Worm (Caenorhabditis elegans): ENCODE data around the gene dct-19.

The dct-19 gene

DNA sequence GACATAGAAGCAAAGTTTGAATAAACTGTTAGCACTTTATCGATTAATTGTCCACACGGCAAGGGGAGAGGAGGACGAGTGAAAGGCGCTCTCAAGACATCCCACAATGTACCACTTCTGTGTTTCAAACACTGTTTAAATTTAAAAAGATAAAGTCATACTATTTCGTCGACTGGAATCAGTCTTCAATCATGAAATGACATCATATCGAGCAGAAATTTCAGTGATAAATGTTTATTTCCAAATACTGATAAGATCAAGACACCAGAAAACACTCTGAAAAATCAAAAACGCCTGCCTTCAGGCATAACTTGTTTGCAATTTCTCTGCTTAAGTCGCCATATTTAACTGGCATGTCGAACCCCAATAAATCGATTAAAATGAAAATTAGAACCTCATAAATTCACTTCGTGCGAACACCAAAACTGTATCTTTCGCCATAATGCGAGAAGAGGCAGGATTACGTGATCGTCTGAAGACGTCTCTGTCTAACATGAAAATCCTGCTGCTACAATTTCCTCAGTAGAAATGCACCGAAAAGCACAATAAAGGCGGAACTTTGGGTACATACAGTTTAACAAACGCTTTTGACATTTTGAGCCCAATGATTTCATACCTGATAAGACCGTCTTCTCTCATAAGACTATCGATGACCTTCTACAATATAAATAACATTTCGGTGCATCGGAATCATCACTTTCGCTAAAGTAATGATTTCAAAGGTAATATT, 35.7 kb downstream of the dct-19 start, which contains the start of gene K10D11.2:
Gene K10D11.2, plus strand, starts transcription at position 680 of the 730 bp plus-strand sequence.
- TF ChIP-seq ztf-29 (GFP tag; IDR thresholded peaks at IDR 0.05) (no peak), med-1 (GFP tag; optimal IDR thresholded peaks at IDR 0.05; ENCODE audit: insufficient read depth) (no peak), tab-1 (GFP tag; IDR thresholded peaks at IDR 0.05) (no peak), flt-1 (GFP tag; IDR thresholded peaks at IDR 0.05) (no peak)

DNA sequence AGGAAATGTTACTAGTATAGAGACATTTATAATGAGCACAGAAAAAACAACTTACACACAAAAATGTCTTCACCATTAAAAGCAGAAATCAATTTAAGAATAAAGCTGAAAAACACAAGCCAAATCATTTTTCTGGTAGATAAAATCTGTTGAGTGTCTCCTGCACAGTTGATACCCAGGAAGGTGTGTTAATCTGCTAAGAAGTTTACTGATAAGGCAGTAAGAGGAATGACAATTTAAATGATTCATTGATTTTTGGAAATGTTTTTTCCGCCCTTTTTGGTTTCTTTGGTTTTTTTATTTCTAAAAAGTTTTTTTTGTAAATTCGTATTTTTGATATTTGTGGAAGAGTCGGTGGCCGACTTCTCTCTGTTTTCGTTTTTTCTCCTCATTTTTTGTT, 43.2 kb downstream of the dct-19 start, which contains the start of gene K10D11.3:
Gene K10D11.3, minus strand, starts transcription at position 174 of the 400 bp plus-strand sequence.
- TF ChIP-seq T22C8.4 (GFP tag; IDR thresholded peaks at IDR 0.05) (no peak), flt-1 (GFP tag; IDR thresholded peaks at IDR 0.05) (no peak), ztf-29 (GFP tag; IDR thresholded peaks at IDR 0.05) (no peak), ref-1 (GFP tag; conservative IDR thresholded peaks at IDR 0.05) (no peak), ztf-23 (GFP tag; IDR thresholded peaks at IDR 0.05) (no peak), cog-1 (tag; optimal IDR thresholded peaks at IDR 0.05) (no peak), tab-1 (GFP tag; IDR thresholded peaks at IDR 0.05) (no peak), med-1 (GFP tag; optimal IDR thresholded peaks at IDR 0.05; ENCODE audit: insufficient read depth) (no peak), klf-2 (GFP tag; conservative IDR thresholded peaks at IDR 0.05) (no peak)

- TF ChIP-seq tab-1 (GFP tag; IDR thresholded peaks at IDR 0.05) (no peak), ref-1 (GFP tag; conservative IDR thresholded peaks at IDR 0.05) (no peak), med-1 (GFP tag; optimal IDR thresholded peaks at IDR 0.05; ENCODE audit: insufficient read depth) (no peak), ztf-23 (GFP tag; IDR thresholded peaks at IDR 0.05) (no peak), flt-1 (GFP tag; IDR thresholded peaks at IDR 0.05) (no peak), T22C8.4 (GFP tag; IDR thresholded peaks at IDR 0.05) (no peak), cog-1 (tag; optimal IDR thresholded peaks at IDR 0.05) (no peak), klf-2 (GFP tag; conservative IDR thresholded peaks at IDR 0.05) (no peak), ztf-29 (GFP tag; IDR thresholded peaks at IDR 0.05) (no peak)
Observed at ce11 chrIV:12989355-12989754, 46.6 kb downstream of the dct-19 start, which contains the start of gene K10D11.6. TSS of gene K10D11.6 (minus strand) at chrIV:12989455.

- no peak for TF ChIP-seq ztf-23 (GFP tag; IDR thresholded peaks at IDR 0.05)
- no peak for TF ChIP-seq T22C8.4 (GFP tag; IDR thresholded peaks at IDR 0.05)
- no peak for TF ChIP-seq ztf-29 (GFP tag; IDR thresholded peaks at IDR 0.05)
- no peak for TF ChIP-seq ref-1 (GFP tag; conservative IDR thresholded peaks at IDR 0.05)
- TF ChIP-seq klf-2 (GFP tag; conservative IDR thresholded peaks at IDR 0.05), result no peak
- TF ChIP-seq med-1 (GFP tag; optimal IDR thresholded peaks at IDR 0.05; ENCODE audit: insufficient read depth), result no peak
- TF ChIP-seq tab-1 (GFP tag; IDR thresholded peaks at IDR 0.05), result no peak
- TF ChIP-seq flt-1 (GFP tag; IDR thresholded peaks at IDR 0.05), result no peak
- TF ChIP-seq cog-1 (tag; optimal IDR thresholded peaks at IDR 0.05), result no peak
Observed at ce11 chrIV:12990638-12991037, 47.9 kb downstream of the dct-19 start.

DNA sequence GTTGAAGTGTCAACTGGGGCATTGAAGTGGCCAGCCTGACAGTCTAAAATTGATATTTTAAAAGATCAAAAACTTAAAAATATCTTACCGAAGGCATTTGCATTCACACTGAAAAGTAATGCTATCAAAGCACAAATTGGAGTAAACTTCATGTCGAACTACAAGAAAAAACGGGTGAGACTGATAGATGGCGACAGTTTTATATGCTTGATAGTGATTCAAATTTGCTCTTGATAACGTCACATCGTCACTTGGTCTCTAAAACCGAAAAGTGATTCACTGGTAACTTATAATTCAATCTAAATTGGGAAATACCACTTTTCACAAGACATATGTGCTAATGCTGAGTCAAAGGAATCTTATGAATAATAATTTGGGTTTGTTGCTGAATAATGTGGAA, 48.9 kb downstream of the dct-19 start, which contains the start of gene K10D11.5:
Gene K10D11.5, minus strand, starts transcription at position 215 of the 400 bp plus-strand sequence.
- TF ChIP-seq ref-1 (GFP tag; conservative IDR thresholded peaks at IDR 0.05), result no peak
- TF ChIP-seq tab-1 (GFP tag; IDR thresholded peaks at IDR 0.05), result no peak
- TF ChIP-seq med-1 (GFP tag; optimal IDR thresholded peaks at IDR 0.05; ENCODE audit: insufficient read depth), result no peak

All from whole organism, midembryonic.